Fruit fly (Drosophila melanogaster) whole organism, embryonic: ENCODE results near the gene STUB1.

ENCODE experiments used
- Adf1 ChIP-seq: fragments of 200-800 bp; sonication (Bioruptor generic); IDR thresholded peaks from 2 replicates; pipeline ENCODE4 v1.3.6; 2022; ENCODE audit warnings: missing biosample characterization, missing genetic modification characterization
- Atf3 ChIP-seq: fragments of 200-800 bp; sonication (Bioruptor generic); optimal IDR thresholded peaks from 3 replicates; lab custom pipeline; 2016; ENCODE audit warnings: missing biosample characterization, missing genetic modification characterization
- CG10654 ChIP-seq: fragments of 200-800 bp; sonication (Bioruptor generic); optimal IDR thresholded peaks from 2 replicates; lab custom pipeline; 2016; ENCODE audit warnings: missing biosample characterization, missing genetic modification characterization
- CG11504 ChIP-seq: fragments of 200-800 bp; sonication (Bioruptor generic); optimal IDR thresholded peaks from 3 replicates; lab custom pipeline; 2019; ENCODE audit warnings: missing biosample characterization, mild to moderate bottlenecking, missing genetic modification characterization, moderate library complexity
- CG13123 ChIP-seq: fragments of 200-800 bp; sonication (Bioruptor generic); optimal IDR thresholded peaks from 2 replicates; lab custom pipeline; 2016; ENCODE audit warnings: missing biosample characterization, missing genetic modification characterization
- CG14667 ChIP-seq: fragments of 200-800 bp; sonication (Bioruptor generic); IDR thresholded peaks from 2 replicates; pipeline ENCODE4 v1.3.6; 2022; ENCODE audit warnings: missing biosample characterization, missing genetic modification characterization
- CG1647 ChIP-seq: fragments of 200-800 bp; sonication (Bioruptor generic); optimal IDR thresholded peaks from 3 replicates; lab custom pipeline; 2016; ENCODE audit warnings: missing biosample characterization, missing genetic modification characterization
- CG17361 ChIP-seq: fragments of 200-800 bp; sonication (Bioruptor generic); IDR thresholded peaks from 3 replicates; pipeline ENCODE4 v1.3.6; 2022; ENCODE audit warnings: missing biosample characterization, missing genetic modification characterization
- CG17829 ChIP-seq: fragments of 200-800 bp; optimal IDR thresholded peaks from 2 replicates; lab custom pipeline; 2019; ENCODE audit warnings: missing biosample characterization, mild to moderate bottlenecking, missing genetic modification characterization, moderate library complexity
- CG2202 ChIP-seq: fragments of 200-800 bp; sonication (Bioruptor generic); optimal IDR thresholded peaks from 2 replicates; lab custom pipeline; 2018; ENCODE audit warnings: missing biosample characterization, mild to moderate bottlenecking, missing genetic modification characterization
- CG31388 ChIP-seq: fragments of 200-800 bp; sonication (Bioruptor generic); optimal IDR thresholded peaks from 2 replicates; lab custom pipeline; 2016; ENCODE audit warnings: missing biosample characterization, missing genetic modification characterization
- CG4360 ChIP-seq: fragments of 200-800 bp; sonication (Bioruptor generic); IDR thresholded peaks from 2 replicates; pipeline ENCODE4 v1.3.6; 2022; ENCODE audit warnings: missing biosample characterization, missing genetic modification characterization
- CG4617 ChIP-seq: fragments of 200-800 bp; sonication (Bioruptor generic); optimal IDR thresholded peaks from 3 replicates; lab custom pipeline; 2016; ENCODE audit warnings: missing biosample characterization, missing genetic modification characterization, borderline replicate concordance
- CG4730 ChIP-seq: fragments of 200-800 bp; sonication (Bioruptor generic); IDR thresholded peaks from 2 replicates; pipeline ENCODE4 v1.3.6; 2022; ENCODE audit warnings: missing biosample characterization, missing genetic modification characterization
- CG4820 ChIP-seq: fragments of 200-800 bp; sonication (Bioruptor generic); optimal IDR thresholded peaks from 3 replicates; lab custom pipeline; 2016; ENCODE audit warnings: missing biosample characterization, missing genetic modification characterization
- CG6175 ChIP-seq: fragments of 200-800 bp; sonication (Bioruptor generic); IDR thresholded peaks from 3 replicates; pipeline ENCODE4 v1.3.6; 2022; ENCODE audit warnings: missing biosample characterization, missing genetic modification characterization
- CG6254 ChIP-seq: fragments of 200-800 bp; sonication (Bioruptor generic); optimal IDR thresholded peaks from 3 replicates; lab custom pipeline; 2017; ENCODE audit warnings: mild to moderate bottlenecking, missing biosample characterization, missing genetic modification reagents, missing genetic modification characterization
- CG6813 ChIP-seq: fragments of 200-800 bp; sonication (Bioruptor generic); optimal IDR thresholded peaks from 2 replicates; lab custom pipeline; 2017; ENCODE audit warnings: missing biosample characterization, missing genetic modification characterization, mild to moderate bottlenecking, moderate library complexity, missing genetic modification reagents
- CG7963 ChIP-seq: fragments of 200-800 bp; sonication (Bioruptor generic); IDR thresholded peaks from 3 replicates; pipeline ENCODE4 v1.3.6; 2022; ENCODE audit warnings: missing biosample characterization, missing genetic modification characterization; ENCODE audit not compliant: partially characterized antibody
- CG9437 ChIP-seq: fragments of 200-800 bp; sonication (Bioruptor generic); optimal IDR thresholded peaks from 2 replicates; lab custom pipeline; 2018; ENCODE audit warnings: missing biosample characterization, mild to moderate bottlenecking, missing genetic modification characterization
- CG9876 ChIP-seq: fragments of 200-800 bp; sonication (Bioruptor generic); optimal IDR thresholded peaks from 2 replicates; lab custom pipeline; 2016; ENCODE audit warnings: missing biosample characterization, missing genetic modification characterization
- Dad ChIP-seq: fragments of 200-800 bp; sonication (Bioruptor generic); optimal IDR thresholded peaks from 3 replicates; lab custom pipeline; 2016; ENCODE audit warnings: missing biosample characterization, missing genetic modification characterization
- Deaf1 ChIP-seq: fragments of 200-800 bp; optimal IDR thresholded peaks from 3 replicates; lab custom pipeline; 2019; ENCODE audit warnings: missing biosample characterization, mild to moderate bottlenecking, missing genetic modification characterization, moderate library complexity
- Dip2 ChIP-seq: fragments of 200-800 bp; sonication (Bioruptor generic); IDR thresholded peaks from 2 replicates; pipeline ENCODE4 v1.3.6; 2022; ENCODE audit warnings: missing biosample characterization, missing genetic modification characterization
- HLHmδ ChIP-seq: fragments of 200-800 bp; sonication (Bioruptor generic); optimal IDR thresholded peaks from 2 replicates; lab custom pipeline; 2018; ENCODE audit warnings: missing biosample characterization, mild to moderate bottlenecking, missing genetic modification characterization, moderate library complexity
- Max ChIP-seq: fragments of 200-800 bp; sonication (Bioruptor generic); optimal IDR thresholded peaks from 2 replicates; lab custom pipeline; 2016; ENCODE audit warnings: missing biosample characterization, mild to moderate bottlenecking, missing genetic modification characterization
- NC2β ChIP-seq: fragments of 200-800 bp; sonication (Bioruptor generic); optimal IDR thresholded peaks from 2 replicates; lab custom pipeline; 2016; ENCODE audit warnings: missing biosample characterization, missing genetic modification characterization
- Nf-YA ChIP-seq: fragments of 200-800 bp; sonication (Bioruptor generic); IDR thresholded peaks from 2 replicates; pipeline ENCODE4 v1.3.6; 2022; ENCODE audit warnings: missing biosample characterization, missing genetic modification characterization
- Ptx1 ChIP-seq: fragments of 200-800 bp; sonication (Bioruptor generic); IDR thresholded peaks from 2 replicates; pipeline ENCODE4 v1.3.6; 2022; ENCODE audit warnings: missing biosample characterization, missing genetic modification characterization
- Ravus ChIP-seq: fragments of 200-800 bp; sonication (Bioruptor generic); IDR thresholded peaks from 2 replicates; pipeline ENCODE4 v1.3.6; 2022; ENCODE audit warnings: missing biosample characterization, missing genetic modification characterization
- ci ChIP-seq: fragments of 200-800 bp; sonication (Bioruptor generic); IDR thresholded peaks from 3 replicates; pipeline ENCODE4 v1.3.6; 2022; ENCODE audit warnings: missing biosample characterization, missing genetic modification characterization
- dan ChIP-seq: fragments of 200-800 bp; sonication (Bioruptor generic); IDR thresholded peaks from 2 replicates; pipeline ENCODE4 v1.3.6; 2022; ENCODE audit warnings: missing biosample characterization, missing genetic modification characterization
- fd96Cb ChIP-seq: fragments of 200-800 bp; sonication (Bioruptor generic); optimal IDR thresholded peaks from 2 replicates; lab custom pipeline; 2018; ENCODE audit warnings: missing biosample characterization, mild to moderate bottlenecking, missing genetic modification characterization, moderate library complexity
- ind ChIP-seq: fragments of 200-800 bp; sonication (Bioruptor generic); optimal IDR thresholded peaks from 3 replicates; lab custom pipeline; 2016; ENCODE audit warnings: missing biosample characterization, missing genetic modification characterization
- insv ChIP-seq, 2 experiments: fragments of 200-800 bp; sonication (Bioruptor generic); optimal IDR thresholded peaks; 3 replicates each; lab custom pipeline; 2016 to 2018; ENCODE audit warnings: missing biosample characterization in 2 of 2, missing genetic modification characterization in 2 of 2
- lab ChIP-seq: fragments of 200-800 bp; sonication (Bioruptor generic); optimal IDR thresholded peaks from 3 replicates; lab custom pipeline; 2017; ENCODE audit warnings: missing biosample characterization, missing genetic modification characterization, mild to moderate bottlenecking, moderate library complexity, missing genetic modification reagents
- nau ChIP-seq: fragments of 200-800 bp; sonication (Bioruptor generic); optimal IDR thresholded peaks from 3 replicates; lab custom pipeline; 2017; ENCODE audit warnings: missing biosample characterization, mild to moderate bottlenecking, missing genetic modification characterization, missing genetic modification reagents
- pan ChIP-seq, 4 experiments: fragments of >200 bp in 3 of 4; fragments of 200-800 bp in 1 of 4; sonication (Bioruptor generic) in 1 of 4; optimal IDR thresholded peaks in 3 of 4; IDR thresholded peaks in 1 of 4; 2 replicates each; pipeline versions ENCODE4 v1.3.6 to Lab custom; 2017 to 2022; ENCODE audit warnings: missing biosample characterization in 2 of 4, missing genetic modification characterization in 2 of 4, mixed read lengths in 1 of 4
- pb ChIP-seq: fragments of 200-800 bp; sonication (Bioruptor generic); optimal IDR thresholded peaks from 3 replicates; lab custom pipeline; 2016; ENCODE audit warnings: missing biosample characterization, missing genetic modification characterization
- prd ChIP-seq, 3 experiments: fragments of >200 bp in 2 of 3; fragments of 200-800 bp in 1 of 3; sonication (Bioruptor generic) in 1 of 3; optimal IDR thresholded peaks in 2 of 3; IDR thresholded peaks in 1 of 3; 2 replicates in 2 of 3; 3 replicates in 1 of 3; pipeline versions ENCODE4 v1.3.6 to Lab custom; 2017 to 2022; ENCODE audit warnings: missing biosample characterization in 1 of 3, missing genetic modification characterization in 1 of 3
- pum ChIP-seq: fragments of 200-800 bp; sonication (Bioruptor generic); optimal IDR thresholded peaks from 2 replicates; lab custom pipeline; 2016; ENCODE audit warnings: missing biosample characterization, missing genetic modification characterization
- sd ChIP-seq: fragments of 200-800 bp; sonication (Bioruptor generic); optimal IDR thresholded peaks from 3 replicates; lab custom pipeline; 2018; ENCODE audit warnings: missing biosample characterization, mild to moderate bottlenecking, missing genetic modification characterization, moderate library complexity
- seq ChIP-seq: fragments of 200-800 bp; sonication (Bioruptor generic); IDR thresholded peaks from 2 replicates; pipeline ENCODE4 v1.3.6; 2022; ENCODE audit warnings: missing biosample characterization, missing genetic modification characterization
- sr ChIP-seq: fragments of 200-800 bp; sonication (Bioruptor generic); IDR thresholded peaks from 3 replicates; pipeline ENCODE4 v1.3.6; 2022; ENCODE audit warnings: missing biosample characterization, missing genetic modification characterization
- tx ChIP-seq: fragments of 200-800 bp; sonication (Bioruptor generic); optimal IDR thresholded peaks from 2 replicates; lab custom pipeline; 2016; ENCODE audit warnings: missing biosample characterization, missing genetic modification characterization
- vfl ChIP-seq: fragments of 200-800 bp; sonication (Bioruptor generic); optimal IDR thresholded peaks from 2 replicates; lab custom pipeline; 2016; ENCODE audit warnings: missing biosample characterization, missing genetic modification characterization
- vnd ChIP-seq: fragments of 200-800 bp; sonication (Bioruptor generic); IDR thresholded peaks from 3 replicates; pipeline ENCODE4 v1.3.6; 2022; ENCODE audit warnings: missing biosample characterization, missing genetic modification characterization; ENCODE audit not compliant: partially characterized antibody
- zfh2 ChIP-seq: fragments of 200-800 bp; sonication (Bioruptor generic); optimal IDR thresholded peaks from 2 replicates; lab custom pipeline; 2016; ENCODE audit warnings: missing biosample characterization, missing genetic modification characterization

STUB1 gene

DNA sequence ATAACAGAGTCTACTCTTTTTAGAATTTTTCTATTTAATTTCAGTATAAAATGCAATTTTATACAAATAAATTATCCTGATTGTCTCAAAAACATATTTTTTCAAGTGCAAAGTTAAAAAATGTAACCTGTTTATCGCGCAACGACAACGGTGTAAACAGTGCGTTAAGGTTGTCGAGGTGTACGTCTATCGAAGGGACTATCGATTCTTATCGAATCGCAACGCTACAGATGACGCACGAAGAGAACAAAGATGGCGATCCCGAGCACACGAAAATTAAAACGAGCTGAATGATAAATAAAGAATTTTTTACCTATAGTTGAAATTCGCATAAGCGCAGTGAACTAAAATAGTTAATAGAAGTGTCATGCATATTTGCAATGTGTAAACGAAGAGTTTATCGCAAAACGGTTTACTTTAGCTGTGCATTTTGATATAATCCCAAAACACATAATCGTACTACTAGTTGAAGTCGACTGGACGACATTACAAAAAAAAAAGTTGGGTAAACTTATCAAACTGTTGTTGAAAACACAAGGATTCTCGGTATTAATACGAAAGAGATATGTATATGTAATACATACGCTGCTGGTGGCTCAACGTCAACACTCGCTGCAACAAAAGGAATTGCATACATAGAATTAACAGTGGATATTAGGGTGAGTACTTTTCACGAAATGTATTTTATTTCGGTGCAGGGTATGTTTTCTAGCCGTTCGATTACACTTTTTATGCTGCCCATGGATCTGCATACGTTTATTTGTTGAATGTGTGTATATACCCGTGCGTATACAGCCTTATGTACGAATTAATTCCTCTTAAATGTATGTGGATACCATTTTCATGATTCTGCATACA, 49.2 kb upstream of the STUB1 start, which contains the start of gene da (continued):
- TF ChIP-seq Ravus (GFP tag; lab: Robert Waterston, UW) (no peak), CG1647 (GFP tag; lab: Kevin White, UChicago) (peak; percentile 24), insv (GFP tag; optimal IDR thresholded peaks at IDR 0.05; lab: Kevin White, UChicago) (no peak), Dip2 (no peak), CG9876 (GFP tag; lab: Kevin White, UChicago) (peak; percentile 19), tx (GFP tag; lab: Kevin White, UChicago) (peak; percentile 44), prd (optimal IDR thresholded peaks at IDR 0.05; lab: Kevin White, UChicago) (no peak), prd (GFP tag; IDR thresholded peaks at IDR 0.05; lab: Robert Waterston, UW) (peak; percentile 74), pum (peak; percentile 56), CG4820 (peak; percentile 35), ci (GFP tag; lab: Robert Waterston, UW) (peak; percentile 81; the same call in 2 of the 3 replicates), lab (GFP tag; lab: Kevin White, UChicago) (no peak), Max (GFP tag; lab: Kevin White, UChicago) (peak; percentile 5), fd96Cb (tag; lab: Kevin White, UChicago) (peak; percentile 64), dan (no peak), CG6813 (peak; percentile 52), Deaf1 (tag; lab: Kevin White, UChicago) (peak; percentile 98), CG13123 (GFP tag; lab: Kevin White, UChicago) (peak; percentile 51), seq (GFP tag; lab: Robert Waterston, UW) (no peak; the same call in 1 of the 2 replicates), CG17361 (peak; percentile 58; the same call in 1 of the 3 replicates), CG31388 (GFP tag; lab: Kevin White, UChicago) (peak; percentile 7), Ptx1 (GFP tag; lab: Robert Waterston, UW) (peak; percentile 54), Adf1 (GFP tag; lab: Robert Waterston, UW) (no peak), vnd (GFP tag; lab: Robert Waterston, UW) (no peak; the same call in 2 of the 3 replicates), sr (GFP tag; lab: Robert Waterston, UW) (no peak), CG6254 (GFP tag; lab: Kevin White, UChicago) (no peak), CG7963 (GFP tag; lab: Robert Waterston, UW) (peak; percentile 44; the same call in 1 of the 3 replicates), vfl (GFP tag; lab: Kevin White, UChicago) (peak; percentile 53), CG17829 (peak; percentile 76), CG4617 (GFP tag; lab: Kevin White, UChicago) (peak; percentile 49), zfh2 (GFP tag; lab: Kevin White, UChicago) (peak; percentile 69), CG4360 (GFP tag; lab: Robert Waterston, UW) (no peak), nau (GFP tag; lab: Kevin White, UChicago) (no peak), ind (GFP tag; lab: Kevin White, UChicago) (peak; percentile 51), pb (GFP tag; lab: Kevin White, UChicago) (no peak), Dad (GFP tag; lab: Kevin White, UChicago) (peak; percentile 45), Nf-YA (no peak), HLHmδ (GFP tag; lab: Kevin White, UChicago) (no peak), CG2202 (tag; lab: Kevin White, UChicago) (no peak), NC2β (GFP tag; lab: Kevin White, UChicago) (peak; percentile 63), CG10654 (GFP tag; lab: Kevin White, UChicago) (peak; percentile 64), pan (optimal IDR thresholded peaks at IDR 0.05; lab: Kevin White, UChicago) (no peak), pan (GFP tag; optimal IDR thresholded peaks at IDR 0.05 in 1 of 2, IDR thresholded peaks at IDR 0.05 in 1 of 2) (peak in 1 of 2 experiments; percentile 61), CG14667 (no peak), CG6175 (GFP tag; lab: Robert Waterston, UW) (no peak), CG9437 (GFP tag; lab: Kevin White, UChicago) (peak; percentile 43), sd (tag; lab: Kevin White, UChicago) (peak; percentile 46), Atf3 (peak; percentile 72), CG11504 (peak; percentile 72), CG4730 (no peak)
